Worm (Caenorhabditis elegans) whole organism, L3 larva: ENCODE results near the gene C25G6.4.
A peak's percentile ranks its signal among the peaks of the same experiment; 100 is the strongest.

ENCODE experiments used
- aly-2 ChIP-seq: fragments of 150-350 bp; optimal IDR thresholded peaks from 2 replicates; lab custom pipeline; 2014; ENCODE audit warnings: missing biosample characterization, missing genetic modification characterization
- ama-1 ChIP-seq: fragments of 150-350 bp; optimal IDR thresholded peaks from 2 replicates; lab custom pipeline; 2018
- ceh-16 ChIP-seq: sonication (generic microtip); optimal IDR thresholded peaks from 2 replicates; lab custom pipeline; 2017; ENCODE audit warnings: missing biosample characterization, missing genetic modification characterization
- ceh-28 ChIP-seq: fragments of 150-350 bp; optimal IDR thresholded peaks from 2 replicates; lab custom pipeline; 2014; ENCODE audit warnings: missing biosample characterization, missing genetic modification reagents, missing genetic modification characterization
- ceh-9 ChIP-seq: sonication (generic microtip); optimal IDR thresholded peaks from 2 replicates; lab custom pipeline; 2018; ENCODE audit warnings: missing biosample characterization, missing genetic modification characterization
- egl-27 ChIP-seq: sonication (generic microtip); optimal IDR thresholded peaks from 4 replicates; lab custom pipeline; 2017; ENCODE audit warnings: missing biosample characterization, missing genetic modification reagents, missing genetic modification characterization
- egl-5 ChIP-seq: fragments of 150-350 bp; optimal IDR thresholded peaks from 2 replicates; lab custom pipeline; 2017; ENCODE audit warnings: missing biosample characterization, missing genetic modification reagents, missing genetic modification characterization, inconsistent platforms
- elt-1 ChIP-seq: fragments of 150-350 bp; optimal IDR thresholded peaks from 2 replicates; lab custom pipeline; 2014; ENCODE audit warnings: missing biosample characterization, missing genetic modification characterization
- elt-3 ChIP-seq, 3 experiments: fragments of 150-350 bp in 1 of 3; sonication (generic microtip) in 2 of 3; optimal IDR thresholded peaks; 2 replicates in 2 of 3; 4 replicates in 1 of 3; lab custom pipeline; 2014 to 2017; ENCODE audit warnings: missing biosample characterization in 3 of 3, missing genetic modification characterization in 3 of 3
- eor-1 ChIP-seq, 2 experiments: fragments of 150-350 bp; optimal IDR thresholded peaks; 2 replicates each; lab custom pipeline; 2014 to 2018; ENCODE audit warnings: missing biosample characterization in 2 of 2, missing genetic modification characterization in 2 of 2
- fkh-10 ChIP-seq: sonication (generic microtip); optimal IDR thresholded peaks from 2 replicates; lab custom pipeline; 2017; ENCODE audit warnings: missing biosample characterization, missing genetic modification reagents, missing genetic modification characterization
- fkh-2 ChIP-seq: fragments of 150-350 bp; optimal IDR thresholded peaks from 2 replicates; lab custom pipeline; 2014; ENCODE audit warnings: missing biosample characterization, missing genetic modification reagents, missing genetic modification characterization
- jun-1 ChIP-seq: fragments of 150-350 bp; optimal IDR thresholded peaks from 2 replicates; lab custom pipeline; 2014; ENCODE audit warnings: missing biosample characterization, missing genetic modification reagents, missing genetic modification characterization
- lin-15B ChIP-seq: fragments of 150-350 bp; optimal IDR thresholded peaks from 2 replicates; lab custom pipeline; 2014; ENCODE audit warnings: missing biosample characterization, missing genetic modification characterization
- lin-39 ChIP-seq: fragments of 150-350 bp; optimal IDR thresholded peaks from 2 replicates; lab custom pipeline; 2018; ENCODE audit warnings: missing biosample characterization, missing genetic modification reagents, missing genetic modification characterization
- lsy-12 ChIP-seq: sonication (generic microtip); optimal IDR thresholded peaks from 2 replicates; lab custom pipeline; 2016; ENCODE audit warnings: mild to moderate bottlenecking, missing genetic modification characterization, missing compliant biosample characterization
- nfya-1 ChIP-seq: sonication (generic microtip); optimal IDR thresholded peaks from 2 replicates; lab custom pipeline; 2017; ENCODE audit warnings: missing genetic modification characterization, mild to moderate bottlenecking, missing compliant biosample characterization, antibody characterized with exemption, moderate library complexity; ENCODE audit not compliant: insufficient read depth
- nhr-11 ChIP-seq: fragments of 150-350 bp; optimal IDR thresholded peaks from 2 replicates; lab custom pipeline; 2014; ENCODE audit warnings: missing biosample characterization, missing genetic modification characterization
- nhr-23 ChIP-seq: fragments of 150-350 bp; optimal IDR thresholded peaks from 2 replicates; lab custom pipeline; 2014; ENCODE audit warnings: missing biosample characterization, missing genetic modification reagents, missing genetic modification characterization
- nhr-237 ChIP-seq: fragments of 150-350 bp; optimal IDR thresholded peaks from 2 replicates; lab custom pipeline; 2014; ENCODE audit warnings: missing biosample characterization, missing genetic modification characterization
- nhr-25 ChIP-seq: sonication (generic microtip); optimal IDR thresholded peaks from 2 replicates; lab custom pipeline; 2017; ENCODE audit warnings: missing biosample characterization, missing genetic modification characterization
- nhr-28 ChIP-seq: fragments of 150-350 bp; optimal IDR thresholded peaks from 2 replicates; lab custom pipeline; 2014; ENCODE audit warnings: missing biosample characterization, missing genetic modification characterization
- nhr-43 ChIP-seq: sonication (generic microtip); optimal IDR thresholded peaks from 2 replicates; lab custom pipeline; 2016; ENCODE audit warnings: mild to moderate bottlenecking, missing genetic modification characterization, missing compliant biosample characterization; ENCODE audit not compliant: poor library complexity, severe bottlenecking
- pha-4 ChIP-seq: fragments of 150-350 bp; optimal IDR thresholded peaks from 2 replicates; lab custom pipeline; 2014; ENCODE audit warnings: missing biosample characterization, missing genetic modification reagents, missing genetic modification characterization
- pqm-1 ChIP-seq: fragments of 150-350 bp; optimal IDR thresholded peaks from 2 replicates; lab custom pipeline; 2017; ENCODE audit warnings: missing biosample characterization, missing genetic modification characterization, inconsistent platforms
- skn-1 ChIP-seq: fragments of 150-350 bp; optimal IDR thresholded peaks from 2 replicates; lab custom pipeline; 2014; ENCODE audit warnings: missing biosample characterization, missing genetic modification characterization
- snpc-4 ChIP-seq: fragments of 150-350 bp; optimal IDR thresholded peaks from 2 replicates; lab custom pipeline; 2014; ENCODE audit warnings: missing biosample characterization, missing genetic modification characterization
- unc-62 ChIP-seq: fragments of 150-350 bp; sonication (generic microtip); optimal IDR thresholded peaks from 4 replicates; lab custom pipeline; 2014; ENCODE audit warnings: missing biosample characterization, missing genetic modification reagents, missing genetic modification characterization
- zag-1 ChIP-seq: fragments of 150-350 bp; optimal IDR thresholded peaks from 2 replicates; lab custom pipeline; 2014; ENCODE audit warnings: missing biosample characterization, missing genetic modification characterization
- ztf-11 ChIP-seq: fragments of 150-350 bp; optimal IDR thresholded peaks from 2 replicates; lab custom pipeline; 2014; ENCODE audit warnings: missing biosample characterization, missing genetic modification characterization

C25G6.4 gene

DNA sequence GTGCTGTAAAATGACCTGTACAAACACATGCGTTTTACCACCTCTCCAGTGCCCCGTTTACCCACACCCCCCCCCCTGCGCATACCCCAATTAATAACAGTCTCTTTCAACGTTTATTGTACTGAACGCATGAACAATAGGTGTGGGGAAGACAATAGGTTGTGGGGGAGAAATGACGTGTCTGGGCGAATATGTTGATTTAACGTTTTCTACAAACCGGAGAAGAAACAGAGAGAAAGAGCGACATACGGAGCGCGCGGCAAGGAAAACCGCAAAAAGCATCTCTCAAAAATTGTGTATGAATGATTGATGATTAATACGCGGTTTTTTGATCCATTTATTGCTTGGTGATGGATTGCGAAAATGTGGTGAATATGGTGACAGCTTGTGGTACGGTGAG is 25.8 kb downstream of the C25G6.4 start:
- peak; percentile 54 for TF ChIP-seq pha-4
- no peak for TF ChIP-seq ztf-11 (tag; lab: Kevin White, UChicago)

DNA sequence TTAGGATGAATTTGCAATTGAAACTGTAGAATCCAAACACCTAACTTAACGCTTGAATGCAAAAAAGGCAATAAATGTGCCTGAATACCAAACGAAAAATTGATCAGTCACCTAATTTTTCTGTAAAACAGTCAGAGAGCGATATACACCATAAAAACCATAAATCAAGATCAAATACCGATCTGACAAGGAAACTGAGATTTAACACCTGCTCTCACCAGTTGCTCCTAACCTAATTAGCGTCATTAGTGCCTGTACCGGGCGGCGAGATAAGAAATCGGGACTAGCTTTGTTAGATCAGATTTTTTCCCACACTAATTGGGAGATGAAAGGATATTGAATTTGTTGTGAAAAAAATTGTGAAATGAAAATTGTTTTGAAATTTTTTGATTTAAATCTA is 26.5 kb downstream of the C25G6.4 start:
- TF ChIP-seq fkh-2 (tag; lab: Kevin White, UChicago) (no peak), nhr-23 (tag; lab: Kevin White, UChicago) (no peak), lin-15B (no peak), ama-1 (lab: Kevin White, UChicago) (no peak), ztf-11 (tag; lab: Kevin White, UChicago) (no peak), nhr-28 (no peak), nhr-11 (no peak), egl-27 (tag; lab: Kevin White, UChicago) (no peak), elt-1 (tag; lab: Kevin White, UChicago) (no peak), lsy-12 (tag; lab: Kevin White, UChicago) (no peak), fkh-10 (GFP tag; lab: Kevin White, UChicago) (no peak), pqm-1 (no peak), pha-4 (no peak), nhr-25 (tag; lab: Kevin White, UChicago) (no peak), elt-3 (tag; optimal IDR thresholded peaks at IDR 0.05; lab: Kevin White, UChicago) (no peak)

DNA sequence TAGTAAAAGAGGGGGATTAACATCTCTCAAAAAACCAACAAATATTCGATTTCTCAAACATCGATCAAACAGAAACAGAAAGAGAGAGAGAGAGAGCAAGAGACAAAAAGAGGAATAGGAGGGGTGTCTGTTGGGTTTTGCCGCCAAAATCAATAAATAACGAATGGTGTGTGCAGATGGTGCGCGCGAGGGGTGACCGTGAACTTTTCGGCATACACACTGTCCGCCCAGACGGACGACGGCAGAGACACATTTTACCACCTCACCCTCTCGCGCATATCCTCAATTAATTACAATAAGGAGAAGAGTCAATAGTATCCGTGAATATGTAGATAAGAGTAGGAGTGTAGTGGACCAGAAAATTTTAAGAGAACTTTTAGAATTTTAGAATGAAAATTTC is 27.2 kb downstream of the C25G6.4 start:
- TF ChIP-seq egl-5 (tag; lab: Kevin White, UChicago) (no peak), ama-1 (lab: Kevin White, UChicago) (no peak), pha-4 (peak; percentile 67), skn-1 (tag; lab: Kevin White, UChicago) (no peak), jun-1 (tag; lab: Kevin White, UChicago) (no peak)
- TF ChIP-seq, all 47 proteins: peak for 1

DNA sequence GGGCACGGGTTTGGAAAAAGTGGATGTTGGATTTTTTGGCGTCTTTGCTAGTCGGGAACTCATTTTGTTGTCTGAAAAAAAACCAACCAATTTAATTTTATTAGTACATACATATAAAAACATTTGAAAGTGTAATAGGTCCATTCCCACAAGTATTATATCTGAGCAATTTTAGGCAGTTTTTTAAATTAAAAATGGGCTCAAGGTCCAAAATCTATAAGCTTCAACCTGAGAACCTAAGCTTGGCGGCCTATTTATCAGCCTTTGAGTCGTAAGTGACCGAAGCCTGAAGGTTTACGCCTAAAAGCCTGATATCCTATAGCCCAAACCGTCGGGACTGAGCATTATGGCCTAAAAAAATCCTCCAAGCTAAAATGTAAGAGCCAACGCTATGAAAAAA is 31.2 kb downstream of the C25G6.4 start:
- TF ChIP-seq elt-3 (tag; optimal IDR thresholded peaks at IDR 0.05; lab: Kevin White, UChicago) (no peak), skn-1 (tag; lab: Kevin White, UChicago) (no peak), egl-5 (tag; lab: Kevin White, UChicago) (no peak), nhr-43 (tag; lab: Kevin White, UChicago) (no peak), lin-39 (tag; lab: Kevin White, UChicago) (no peak), ceh-28 (tag; lab: Kevin White, UChicago) (no peak)
- TF ChIP-seq, all 47 proteins: peak for 0

DNA sequence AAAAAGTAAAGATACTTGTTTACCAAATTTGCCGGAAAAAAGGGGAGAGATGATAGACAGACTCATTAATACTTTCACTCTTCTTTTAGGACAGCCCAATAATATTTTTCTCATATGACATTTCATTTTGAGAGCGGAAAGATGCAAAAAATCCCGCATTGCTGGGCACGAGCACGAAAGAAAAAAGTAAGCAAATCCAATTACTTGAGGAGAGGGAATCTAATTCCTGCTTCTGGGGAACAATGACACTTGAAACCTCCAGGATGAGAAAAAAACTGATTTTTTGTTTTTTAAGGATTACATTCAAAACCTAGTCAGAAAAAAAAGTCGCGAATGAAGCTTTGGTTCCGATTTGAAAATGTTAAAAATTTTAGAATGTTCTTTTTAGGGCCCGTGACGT is 32.8 kb downstream of the C25G6.4 start:
- TF ChIP-seq nhr-237 (tag; lab: Kevin White, UChicago): no peak
- TF ChIP-seq fkh-10 (GFP tag; lab: Kevin White, UChicago): peak; percentile 75

DNA sequence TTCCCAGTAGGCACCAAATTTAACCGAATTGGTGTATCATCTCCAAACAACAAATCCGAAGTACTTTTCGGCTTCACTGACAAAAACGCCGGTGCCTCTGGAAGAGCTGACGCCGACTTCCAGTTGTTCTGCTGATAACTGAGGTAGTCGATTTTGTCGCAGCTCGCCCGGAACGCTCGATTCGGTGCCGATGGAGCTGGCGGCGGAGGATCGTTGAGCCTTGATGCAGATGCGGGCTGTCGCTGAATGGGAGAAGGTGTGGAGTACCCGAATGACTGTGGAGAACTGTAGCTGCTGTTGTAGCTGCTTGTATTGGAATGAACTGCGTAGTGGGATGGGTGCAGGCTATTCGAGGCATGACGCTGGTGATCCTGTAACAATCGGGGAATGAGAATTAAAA is 36.5 kb downstream of the C25G6.4 start:
- TF ChIP-seq fkh-10 (GFP tag; lab: Kevin White, UChicago): no peak
- no peak for TF ChIP-seq nfya-1 (tag; lab: Kevin White, UChicago)
- no peak for TF ChIP-seq ceh-9 (tag; lab: Kevin White, UChicago)
- TF ChIP-seq eor-1 (tag; optimal IDR thresholded peaks at IDR 0.05; lab: Kevin White, UChicago): no peak
- no peak for TF ChIP-seq unc-62 (GFP tag; lab: Kevin White, UChicago)
- no peak for TF ChIP-seq aly-2 (tag; lab: Kevin White, UChicago)
- no peak for TF ChIP-seq jun-1 (tag; lab: Kevin White, UChicago)
- no peak for TF ChIP-seq snpc-4 (tag; lab: Kevin White, UChicago)
- TF ChIP-seq ceh-28 (tag; lab: Kevin White, UChicago): no peak
- no peak for TF ChIP-seq nhr-237 (tag; lab: Kevin White, UChicago)
- TF ChIP-seq ceh-16 (tag; lab: Kevin White, UChicago): no peak
- TF ChIP-seq ama-1 (lab: Kevin White, UChicago): no peak
- no peak for TF ChIP-seq zag-1 (tag; lab: Kevin White, UChicago)
- TF ChIP-seq ztf-11 (tag; lab: Kevin White, UChicago): no peak
- no peak for TF ChIP-seq pqm-1
